Fruit fly (Drosophila melanogaster) whole organism, embryonic: Measurements from ENCODE around the gene CG10512.

Experiments
- Aef1 ChIP-seq: fragments of 200-800 bp; sonication (Bioruptor generic); IDR thresholded peaks from 3 replicates; pipeline ENCODE4 v1.3.6; 2022; ENCODE audit warnings: missing biosample characterization, missing genetic modification characterization
- Asciz ChIP-seq: fragments of 200-800 bp; sonication (Bioruptor generic); optimal IDR thresholded peaks from 2 replicates; lab custom pipeline; 2017; ENCODE audit warnings: missing biosample characterization, mild to moderate bottlenecking, missing genetic modification characterization, missing genetic modification reagents
- Awh ChIP-seq: fragments of 200-800 bp; sonication (Bioruptor generic); IDR thresholded peaks from 2 replicates; pipeline ENCODE4, ENCODE4 v1.3.6; 2022; ENCODE audit warnings: missing biosample characterization, missing genetic modification characterization
- CG11247 ChIP-seq: fragments of 200-800 bp; sonication (Bioruptor generic); IDR thresholded peaks from 2 replicates; pipeline ENCODE4 v1.3.6; 2022; ENCODE audit warnings: missing biosample characterization, missing genetic modification characterization
- CG12071 ChIP-seq: fragments of 200-800 bp; sonication (Bioruptor generic); optimal IDR thresholded peaks from 3 replicates; lab custom pipeline; 2018; ENCODE audit warnings: missing biosample characterization, mild to moderate bottlenecking, missing genetic modification characterization
- Hr3 ChIP-seq: fragments of 200-800 bp; sonication (Bioruptor generic); optimal IDR thresholded peaks from 3 replicates; lab custom pipeline; 2016; ENCODE audit warnings: missing biosample characterization, missing genetic modification characterization
- Hsf ChIP-seq: fragments of 200-800 bp; sonication (Bioruptor generic); optimal IDR thresholded peaks from 3 replicates; lab custom pipeline; 2016; ENCODE audit warnings: missing biosample characterization, missing genetic modification characterization
- Med ChIP-seq: fragments of 200-800 bp; sonication (Bioruptor generic); peaks from one replicate; lab custom pipeline; 2016; ENCODE audit warnings: missing biosample characterization, missing genetic modification characterization, mild to moderate bottlenecking, inconsistent platforms, moderate library complexity
- Sox100B ChIP-seq: fragments of 200-800 bp; sonication (Bioruptor generic); optimal IDR thresholded peaks from 3 replicates; lab custom pipeline; 2018; ENCODE audit warnings: missing biosample characterization, mild to moderate bottlenecking, missing genetic modification characterization
- Vsx1 ChIP-seq: fragments of 200-800 bp; sonication (Bioruptor generic); optimal IDR thresholded peaks from 2 replicates; lab custom pipeline; 2017; ENCODE audit warnings: missing biosample characterization, mild to moderate bottlenecking, missing genetic modification characterization, missing genetic modification reagents
- ap ChIP-seq: fragments of 200-800 bp; sonication (Bioruptor generic); IDR thresholded peaks from 2 replicates; pipeline ENCODE4 v1.3.6; 2022; ENCODE audit warnings: missing biosample characterization, missing genetic modification characterization
- caup ChIP-seq: fragments of 200-800 bp; sonication (Bioruptor generic); optimal IDR thresholded peaks from 3 replicates; lab custom pipeline; 2017; ENCODE audit warnings: missing biosample characterization, mild to moderate bottlenecking, missing genetic modification characterization, moderate library complexity; ENCODE audit not compliant: severe bottlenecking
- chinmo ChIP-seq: fragments of 200-800 bp; sonication (Bioruptor generic); IDR thresholded peaks from 4 replicates; pipeline ENCODE4 v1.3.6; 2022; ENCODE audit warnings: missing biosample characterization, missing genetic modification characterization; ENCODE audit not compliant: partially characterized antibody
- gcm ChIP-seq: fragments of 200-800 bp; sonication (Bioruptor generic); optimal IDR thresholded peaks from 2 replicates; lab custom pipeline; 2019; ENCODE audit warnings: missing biosample characterization, mild to moderate bottlenecking, missing genetic modification characterization, moderate library complexity
- gfzf ChIP-seq: fragments of 200-800 bp; sonication (Bioruptor generic); optimal IDR thresholded peaks from 2 replicates; lab custom pipeline; 2016; ENCODE audit warnings: missing biosample characterization, mild to moderate bottlenecking, missing genetic modification characterization, moderate library complexity
- kni ChIP-seq: fragments of 200-800 bp; sonication (Bioruptor generic); optimal IDR thresholded peaks from 3 replicates; lab custom pipeline; 2017; ENCODE audit warnings: mild to moderate bottlenecking, missing biosample characterization, missing genetic modification reagents, missing genetic modification characterization
- nau ChIP-seq: fragments of 200-800 bp; sonication (Bioruptor generic); optimal IDR thresholded peaks from 3 replicates; lab custom pipeline; 2017; ENCODE audit warnings: missing biosample characterization, mild to moderate bottlenecking, missing genetic modification characterization, missing genetic modification reagents
- sna ChIP-seq: fragments of 200-800 bp; sonication (Bioruptor generic); IDR thresholded peaks from 2 replicates; pipeline ENCODE4 v1.3.6; 2022; ENCODE audit warnings: missing biosample characterization, missing genetic modification characterization; ENCODE audit not compliant: partially characterized antibody
- tin ChIP-seq: fragments of 200-800 bp; sonication (Bioruptor generic); optimal IDR thresholded peaks from 3 replicates; lab custom pipeline; 2016; ENCODE audit warnings: missing biosample characterization, missing genetic modification characterization
- wdn ChIP-seq: fragments of 200-800 bp; sonication (Bioruptor generic); IDR thresholded peaks from 2 replicates; pipeline ENCODE4 v1.3.6; 2022; ENCODE audit warnings: missing biosample characterization, missing genetic modification characterization

Gene CG10512

dm6 chr3L:21256062-21257023, 53.6 kb downstream of the CG10512 start (continued):
- no peak for TF ChIP-seq Hsf (GFP tag; lab: Kevin White, UChicago)
- no peak for TF ChIP-seq tin (GFP tag; lab: Kevin White, UChicago)
- TF ChIP-seq Asciz (GFP tag; lab: Kevin White, UChicago): no peak
- TF ChIP-seq Med (GFP tag; lab: Kevin White, UChicago): peak; percentile 38
- TF ChIP-seq Hr3: no peak
- no peak for TF ChIP-seq caup (GFP tag; lab: Kevin White, UChicago)
- peak; percentile 20 for TF ChIP-seq Sox100B (GFP tag; lab: Kevin White, UChicago)
- TF ChIP-seq chinmo (GFP tag; lab: Robert Waterston, UW): 0 out of 4 replicates have a peak, but pooled peaks have one; percentile 25
- no peak for TF ChIP-seq gfzf
- peak; percentile 69 for TF ChIP-seq kni (GFP tag; lab: Kevin White, UChicago)
- TF ChIP-seq sna: no peak
- TF ChIP-seq Awh (GFP tag; lab: Robert Waterston, UW): peak; percentile 62; the same call in 1 of the 2 replicates
- TF ChIP-seq gcm (GFP tag; lab: Kevin White, UChicago): no peak
- no peak for TF ChIP-seq Aef1 (GFP tag; lab: Robert Waterston, UW)
- TF ChIP-seq CG12071 (GFP tag; lab: Kevin White, UChicago): no peak
- TF ChIP-seq nau (GFP tag; lab: Kevin White, UChicago): no peak
- peak; percentile 17 for TF ChIP-seq Vsx1
- no peak for TF ChIP-seq wdn
- TF ChIP-seq ap (GFP tag; lab: Robert Waterston, UW): no peak
- TF ChIP-seq CG11247 (GFP tag; lab: Robert Waterston, UW): no peak
- TF ChIP-seq, all 482 proteins: peak for 22
